Worm (Caenorhabditis elegans) whole organism, L3 larva: ENCODE data around the gene dhrs-4.
A peak's percentile ranks its signal among the peaks of the same experiment; 100 is the strongest.

Experiments used
- hmg-11 ChIP-seq: sonication (generic microtip); optimal IDR thresholded peaks from 2 replicates; lab custom pipeline; 2016; ENCODE audit warnings: missing genetic modification characterization, missing compliant biosample characterization
- lin-15B ChIP-seq: fragments of 150-350 bp; optimal IDR thresholded peaks from 2 replicates; lab custom pipeline; 2014; ENCODE audit warnings: missing biosample characterization, missing genetic modification characterization
- mdl-1 ChIP-seq: fragments of 150-350 bp; optimal IDR thresholded peaks from 2 replicates; lab custom pipeline; 2014; ENCODE audit warnings: missing biosample characterization, missing genetic modification characterization
- nfya-1 ChIP-seq: sonication (generic microtip); optimal IDR thresholded peaks from 2 replicates; lab custom pipeline; 2017; ENCODE audit warnings: missing genetic modification characterization, mild to moderate bottlenecking, missing compliant biosample characterization, antibody characterized with exemption, moderate library complexity; ENCODE audit not compliant: insufficient read depth
- nhr-12 ChIP-seq: fragments of 150-350 bp; optimal IDR thresholded peaks from 2 replicates; lab custom pipeline; 2014; ENCODE audit warnings: missing biosample characterization, missing genetic modification characterization
- nhr-25 ChIP-seq: sonication (generic microtip); optimal IDR thresholded peaks from 2 replicates; lab custom pipeline; 2017; ENCODE audit warnings: missing biosample characterization, missing genetic modification characterization
- nhr-77 ChIP-seq: fragments of 150-350 bp; optimal IDR thresholded peaks from 2 replicates; lab custom pipeline; 2014; ENCODE audit warnings: missing biosample characterization, missing genetic modification characterization
- pha-4 ChIP-seq: fragments of 150-350 bp; optimal IDR thresholded peaks from 2 replicates; lab custom pipeline; 2014; ENCODE audit warnings: missing biosample characterization, missing genetic modification reagents, missing genetic modification characterization
- pqm-1 ChIP-seq: fragments of 150-350 bp; optimal IDR thresholded peaks from 2 replicates; lab custom pipeline; 2017; ENCODE audit warnings: missing biosample characterization, missing genetic modification characterization, inconsistent platforms
- unc-62 ChIP-seq: fragments of 150-350 bp; sonication (generic microtip); optimal IDR thresholded peaks from 4 replicates; lab custom pipeline; 2014; ENCODE audit warnings: missing biosample characterization, missing genetic modification reagents, missing genetic modification characterization

Gene dhrs-4

DNA sequence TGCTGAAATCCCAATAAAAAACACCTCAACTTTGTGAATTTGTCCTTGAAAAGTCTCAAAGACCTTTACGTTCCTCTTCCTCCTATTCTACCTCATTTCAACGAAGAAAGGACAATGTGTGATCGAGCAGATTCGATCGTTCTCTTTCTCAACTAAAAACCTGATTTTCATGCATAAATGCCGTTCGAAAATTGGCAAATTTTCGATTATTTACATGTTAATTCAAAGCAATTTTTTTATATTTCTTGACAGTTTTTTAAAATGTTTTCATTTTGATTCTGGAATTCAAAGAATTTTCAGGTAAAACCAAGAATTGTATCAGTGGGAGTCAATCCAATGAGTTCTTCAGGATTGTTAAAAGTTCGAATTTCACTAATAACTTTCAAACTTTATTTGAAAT lies 46.1 kb downstream of the dhrs-4 start, which contains the start of gene lin-46:
lin-46 (plus strand) TSS at position 301 of the 400 bp plus-strand sequence.
- TF ChIP-seq mdl-1 (tag; lab: Kevin White, UChicago) (no peak), unc-62 (GFP tag; lab: Kevin White, UChicago) (no peak), nhr-25 (tag; lab: Kevin White, UChicago) (peak; percentile 67)
- TF ChIP-seq, all 47 proteins: peak for 1

DNA sequence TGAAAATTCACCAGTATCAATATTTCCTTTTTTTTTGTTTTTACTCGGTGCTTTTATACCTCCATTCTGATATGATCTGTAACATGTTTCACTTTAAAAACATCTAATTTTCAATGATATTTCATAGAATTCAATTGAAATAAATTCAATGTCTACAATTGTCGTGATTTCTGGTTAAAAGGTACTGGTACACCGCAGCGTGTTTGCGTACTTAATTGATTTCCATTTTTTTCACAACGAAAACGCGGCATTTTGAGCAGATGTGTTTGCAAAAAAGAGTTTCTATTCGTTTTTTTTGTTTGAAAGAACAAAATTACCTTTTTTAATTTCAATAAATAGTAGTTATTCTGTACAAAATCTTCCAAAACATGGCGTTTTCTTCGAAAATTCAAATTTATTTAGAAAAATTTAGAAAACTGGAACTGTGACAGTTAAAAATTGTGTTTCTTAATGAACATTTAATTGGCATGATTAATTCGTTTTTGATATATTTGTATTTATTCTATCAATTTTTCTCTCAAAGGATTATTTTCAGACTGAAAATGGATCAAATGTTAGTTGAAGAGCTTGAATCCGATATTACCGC lies 48.3 kb downstream of the dhrs-4 start, which contains the start of gene pnn-1:
pnn-1 (plus strand) TSS at position 536 of the 586 bp plus-strand sequence.
- TF ChIP-seq pqm-1 (tag; lab: Kevin White, UChicago) (no peak), lin-15B (tag; lab: Kevin White, UChicago) (peak; percentile 35), nhr-77 (tag; lab: Kevin White, UChicago) (no peak), pha-4 (tag; lab: Kevin White, UChicago) (peak; percentile 59), nhr-12 (tag; lab: Kevin White, UChicago) (no peak), nfya-1 (tag; lab: Kevin White, UChicago) (peak; percentile 45), hmg-11 (tag; lab: Kevin White, UChicago) (peak; percentile 48)
